Fruit fly (Drosophila melanogaster): ENCODE results near the gene CG32152.

The CG32152 gene

dm6 chr3L:16160420-16161069 is 16.7 kb upstream of the CG32152 start (continued):
- TF ChIP-seq bbx (GFP tag; IDR thresholded peaks at IDR 0.05; ENCODE audit: partially characterized antibody) (no peak), CG34376 (GFP tag; optimal IDR thresholded peaks at IDR 0.05) (peak; percentile 47), croc (GFP tag; conservative IDR thresholded peaks at IDR 0.05) (peak; percentile 41; the same call in 2 of the 3 replicates), CG5180 (GFP tag; optimal IDR thresholded peaks at IDR 0.05) (peak; percentile 44), Hr3 (GFP tag; optimal IDR thresholded peaks at IDR 0.05) (peak; percentile 56), Kr (GFP tag; optimal IDR thresholded peaks at IDR 0.05) (no peak), CG6272 (GFP tag; IDR thresholded peaks at IDR 0.05) (no peak), CG13424 (tag; optimal IDR thresholded peaks at IDR 0.05) (peak; percentile 77), kni (GFP tag; optimal IDR thresholded peaks at IDR 0.05) (no peak), ssp (GFP tag; IDR thresholded peaks at IDR 0.05) (peak; percentile 39; the same call in 1 of the 2 replicates), unc-4 (GFP tag; IDR thresholded peaks at IDR 0.05; ENCODE audit: partially characterized antibody) (no peak), CG7963 (GFP tag; IDR thresholded peaks at IDR 0.05; ENCODE audit: partially characterized antibody) (no peak), tna (GFP tag; IDR thresholded peaks at IDR 0.05; ENCODE audit: partially characterized antibody) (no peak), knrl (GFP tag; IDR thresholded peaks at IDR 0.05; ENCODE audit: partially characterized antibody) (no peak), Ets65A (GFP tag) (peak; percentile 96), al (GFP tag; IDR thresholded peaks at IDR 0.05) (peak; percentile 53; the same call in 1 of the 2 replicates), usp (GFP tag; optimal IDR thresholded peaks at IDR 0.05) (no peak), CG2875 (GFP tag; optimal IDR thresholded peaks at IDR 0.05) (no peak), Six4 (GFP tag; optimal IDR thresholded peaks at IDR 0.05) (no peak), h (optimal IDR thresholded peaks at IDR 0.05) (no peak), gfzf (GFP tag; optimal IDR thresholded peaks at IDR 0.05) (no peak), sens (GFP tag) (peak; percentile 83), Dip2 (GFP tag; IDR thresholded peaks at IDR 0.05) (no peak), Optix (GFP tag; IDR thresholded peaks at IDR 0.05) (peak; percentile 10; the same call in 1 of the 3 replicates), CTCF (GFP tag; optimal IDR thresholded peaks at IDR 0.05) (no peak), sima (GFP tag; optimal IDR thresholded peaks at IDR 0.05) (no peak), H2.0 (GFP tag; IDR thresholded peaks at IDR 0.05) (no peak), caup (GFP tag; optimal IDR thresholded peaks at IDR 0.05; ENCODE audit: severe bottlenecking) (peak; percentile 16), BEAF-32 (GFP tag; optimal IDR thresholded peaks at IDR 0.05) (no peak), phol (tag; optimal IDR thresholded peaks at IDR 0.05) (peak; percentile 67), Ada2b (GFP tag; IDR thresholded peaks at IDR 0.05) (no peak), CG3995 (GFP tag; optimal IDR thresholded peaks at IDR 0.05) (peak; percentile 41), Dbx (GFP tag; IDR thresholded peaks at IDR 0.05) (peak; percentile 54; the same call in 2 of the 3 replicates), CG31441 (GFP tag; IDR thresholded peaks at IDR 0.05) (peak; percentile 33; the same call in 1 of the 2 replicates), gem (tag; optimal IDR thresholded peaks at IDR 0.05) (peak; percentile 81), CG13775 (GFP tag; optimal IDR thresholded peaks at IDR 0.05) (peak; percentile 65), ci (GFP tag; IDR thresholded peaks at IDR 0.05) (no peak), CG6765 (GFP tag; optimal IDR thresholded peaks at IDR 0.05) (no peak), Hmr (GFP tag; optimal IDR thresholded peaks at IDR 0.05) (peak; percentile 81), CG6175 (GFP tag; IDR thresholded peaks at IDR 0.05) (no peak), CG18262 (tag; optimal IDR thresholded peaks at IDR 0.05) (peak; percentile 57), dysf (GFP tag; IDR thresholded peaks at IDR 0.05) (peak; percentile 78; the same call in 2 of the 3 replicates), CG3163 (GFP tag; optimal IDR thresholded peaks at IDR 0.05) (peak; percentile 16), Sry-β (GFP tag; optimal IDR thresholded peaks at IDR 0.05) (no peak), CG12236 (GFP tag; optimal IDR thresholded peaks at IDR 0.05) (peak; percentile 16), Dref (GFP tag; IDR thresholded peaks at IDR 0.05) (no peak), mld (GFP tag; IDR thresholded peaks at IDR 0.05; ENCODE audit: partially characterized antibody) (no peak), gsb (GFP tag; IDR thresholded peaks at IDR 0.05) (no peak), wor (GFP tag; IDR thresholded peaks at IDR 0.05) (no peak), CG11723 (GFP tag; optimal IDR thresholded peaks at IDR 0.05) (peak; percentile 18), az2 (GFP tag; optimal IDR thresholded peaks at IDR 0.05) (peak; percentile 52)
